Fruit fly (Drosophila melanogaster): ENCODE measurements around the gene MtnA.

Gene MtnA

dm6 chr3R:9747875-9747899 lies 36.5 kb downstream of the MtnA start, which contains the start of gene PpD3:
PpD3 (plus strand) TSS chr3R:9747875.
- TF ChIP-seq grn (GFP tag; optimal IDR thresholded peaks at IDR 0.05) (no peak), BEAF-32 (GFP tag; optimal IDR thresholded peaks at IDR 0.05) (peak; percentile 42)

- TF ChIP-seq wek (GFP tag; optimal IDR thresholded peaks at IDR 0.05), result no peak
- TF ChIP-seq CrebB (tag; optimal IDR thresholded peaks at IDR 0.05), result no peak
- TF ChIP-seq CG12744 (GFP tag; optimal IDR thresholded peaks at IDR 0.05), result no peak
- no peak for TF ChIP-seq CG1024 (GFP tag; IDR thresholded peaks at IDR 0.05)
- no peak for TF ChIP-seq CG8478 (optimal IDR thresholded peaks at IDR 0.05)
- no peak for TF ChIP-seq dimm (GFP tag; IDR thresholded peaks at IDR 0.05)
- no peak for TF ChIP-seq NK7.1 (GFP tag; optimal IDR thresholded peaks at IDR 0.05)
- TF ChIP-seq bab2 (GFP tag; optimal IDR thresholded peaks at IDR 0.05), result no peak
- 0 out of 3 replicates have a peak, but pooled peaks have one; percentile 12 for TF ChIP-seq CG11456 (GFP tag; IDR thresholded peaks at IDR 0.05)
- peak; percentile 61 for TF ChIP-seq CG15514 (GFP tag; optimal IDR thresholded peaks at IDR 0.05)
- TF ChIP-seq CG12236 (GFP tag; optimal IDR thresholded peaks at IDR 0.05), result no peak
- peak; percentile 90 for TF ChIP-seq Sry-β (GFP tag; optimal IDR thresholded peaks at IDR 0.05)
- peak; percentile 62 for TF ChIP-seq CG10543 (GFP tag; optimal IDR thresholded peaks at IDR 0.05)
- no peak for TF ChIP-seq dan (GFP tag; IDR thresholded peaks at IDR 0.05)
- no peak for TF ChIP-seq CG5180 (GFP tag; optimal IDR thresholded peaks at IDR 0.05)
- no peak; the same call in 1 of the 2 replicates for TF ChIP-seq CG32772 (GFP tag; IDR thresholded peaks at IDR 0.05)
- peak; percentile 91 for TF ChIP-seq Med (GFP tag)
- TF ChIP-seq CG6272 (GFP tag; IDR thresholded peaks at IDR 0.05), result peak; percentile 46; the same call in 1 of the 2 replicates
- no peak for TF ChIP-seq gcm (GFP tag; optimal IDR thresholded peaks at IDR 0.05)
- TF ChIP-seq Nf-YB (GFP tag; optimal IDR thresholded peaks at IDR 0.05), result peak; percentile 17
- no peak for TF ChIP-seq scrt (GFP tag; optimal IDR thresholded peaks at IDR 0.05)
- TF ChIP-seq CG33557 (GFP tag; optimal IDR thresholded peaks at IDR 0.05), result peak; percentile 60
- TF ChIP-seq amos (GFP tag; IDR thresholded peaks at IDR 0.05; ENCODE audit: partially characterized antibody), result peak; percentile 77
- TF ChIP-seq Sry-δ (GFP tag; optimal IDR thresholded peaks at IDR 0.05), result peak; percentile 83
- no peak for TF ChIP-seq Blimp-1 (GFP tag; optimal IDR thresholded peaks at IDR 0.05)
- peak; percentile 49 for TF ChIP-seq nmo (GFP tag; optimal IDR thresholded peaks at IDR 0.05)
- TF ChIP-seq zen2 (GFP tag; IDR thresholded peaks at IDR 0.05; ENCODE audit: partially characterized antibody), result peak; percentile 76; the same call in 1 of the 3 replicates
- no peak for TF ChIP-seq ttk (GFP tag; IDR thresholded peaks at IDR 0.05)
- TF ChIP-seq GATAe (GFP tag; conservative IDR thresholded peaks at IDR 0.05), result no peak
- TF ChIP-seq Spps (tag; optimal IDR thresholded peaks at IDR 0.05), result peak; percentile 4
- no peak for TF ChIP-seq p53 (GFP tag; optimal IDR thresholded peaks at IDR 0.05)
- TF ChIP-seq wor (GFP tag; IDR thresholded peaks at IDR 0.05), result no peak
- peak; percentile 92 for TF ChIP-seq CG2129 (GFP tag; IDR thresholded peaks at IDR 0.05; ENCODE audit: partially characterized antibody)
- peak; percentile 64 for TF ChIP-seq lbe (GFP tag; optimal IDR thresholded peaks at IDR 0.05)
- TF ChIP-seq dati (GFP tag; IDR thresholded peaks at IDR 0.05), result no peak
- no peak for TF ChIP-seq ap (GFP tag; IDR thresholded peaks at IDR 0.05)
- TF ChIP-seq seq (GFP tag; IDR thresholded peaks at IDR 0.05), result no peak
- no peak for TF ChIP-seq Sox102F (GFP tag; optimal IDR thresholded peaks at IDR 0.05)
- no peak for TF ChIP-seq tap (tag; optimal IDR thresholded peaks at IDR 0.05)
- TF ChIP-seq CG4854 (GFP tag; optimal IDR thresholded peaks at IDR 0.05), result peak; percentile 9
- TF ChIP-seq Scr (GFP tag; IDR thresholded peaks at IDR 0.05; ENCODE audit: partially characterized antibody), result peak; percentile 96
- no peak for TF ChIP-seq Optix (GFP tag; IDR thresholded peaks at IDR 0.05)
- peak; percentile 23 for TF ChIP-seq Bdp1 (GFP tag; optimal IDR thresholded peaks at IDR 0.05)
- peak; percentile 88 for TF ChIP-seq hb (GFP tag; IDR thresholded peaks at IDR 0.05; ENCODE audit: partially characterized antibody)
- TF ChIP-seq en (GFP tag; optimal IDR thresholded peaks at IDR 0.05), result no peak
- peak; percentile 63 for TF ChIP-seq CG34376 (GFP tag; optimal IDR thresholded peaks at IDR 0.05)
- no peak for TF ChIP-seq Lpt (GFP tag; optimal IDR thresholded peaks at IDR 0.05)
- TF ChIP-seq CG18476 (GFP tag; optimal IDR thresholded peaks at IDR 0.05), result no peak
These were observed 36.8 kb downstream of the MtnA start, which contains the start of gene CG12948 for dm6 chr3R:9747272-9747874. CG12948 (minus strand) TSS chr3R:9747744.
